Fruit fly (Drosophila melanogaster) whole organism, embryonic: ENCODE data around the gene Klp68D.

Experiments used
- Atf6 ChIP-seq: fragments of 200-800 bp; sonication (Bioruptor generic); IDR thresholded peaks from 2 replicates; pipeline ENCODE4 v1.3.6; 2022; ENCODE audit warnings: missing biosample characterization, missing genetic modification characterization
- CG10321 ChIP-seq: fragments of 200-800 bp; sonication (Bioruptor generic); IDR thresholded peaks from 2 replicates; pipeline ENCODE4 v1.3.6; 2022; ENCODE audit warnings: missing biosample characterization, missing genetic modification characterization
- CG11695 ChIP-seq: fragments of 200-800 bp; sonication (Bioruptor generic); IDR thresholded peaks from 3 replicates; pipeline ENCODE4 v1.3.6; 2022; ENCODE audit warnings: missing biosample characterization, missing genetic modification characterization
- CG12155 ChIP-seq: fragments of 200-800 bp; sonication (Bioruptor generic); optimal IDR thresholded peaks from 3 replicates; lab custom pipeline; 2016; ENCODE audit warnings: missing biosample characterization, missing genetic modification characterization
- CG1233 ChIP-seq: fragments of 200-800 bp; sonication (Bioruptor generic); optimal IDR thresholded peaks from 4 replicates; lab custom pipeline; 2018; ENCODE audit warnings: missing biosample characterization, mild to moderate bottlenecking, missing genetic modification characterization
- CG12659 ChIP-seq: fragments of 200-800 bp; sonication (Bioruptor generic); optimal IDR thresholded peaks from 3 replicates; lab custom pipeline; 2017; ENCODE audit warnings: mild to moderate bottlenecking, missing biosample characterization, missing genetic modification reagents, missing genetic modification characterization
- CG13894 ChIP-seq: fragments of 200-800 bp; sonication (Bioruptor generic); optimal IDR thresholded peaks from 3 replicates; lab custom pipeline; 2018; ENCODE audit warnings: missing biosample characterization, mild to moderate bottlenecking, missing genetic modification characterization, moderate library complexity
- CG14014 ChIP-seq: fragments of 200-800 bp; sonication (Bioruptor generic); IDR thresholded peaks from 2 replicates; pipeline ENCODE4 v1.3.6; 2022; ENCODE audit warnings: missing biosample characterization, missing genetic modification characterization
- CG15479 ChIP-seq: fragments of 200-800 bp; sonication (Bioruptor generic); optimal IDR thresholded peaks from 3 replicates; lab custom pipeline; 2019; ENCODE audit warnings: missing biosample characterization, mild to moderate bottlenecking, missing genetic modification characterization, moderate library complexity
- CG16863 ChIP-seq: fragments of 200-800 bp; sonication (Bioruptor generic); optimal IDR thresholded peaks from 3 replicates; lab custom pipeline; 2016; ENCODE audit warnings: missing biosample characterization, missing genetic modification characterization
- CG17802 ChIP-seq: fragments of 200-800 bp; sonication (Bioruptor generic); optimal IDR thresholded peaks from 2 replicates; lab custom pipeline; 2018; ENCODE audit warnings: missing biosample characterization, mild to moderate bottlenecking, missing genetic modification characterization, moderate library complexity
- CG2116 ChIP-seq: fragments of 200-800 bp; sonication (Bioruptor generic); optimal IDR thresholded peaks from 3 replicates; lab custom pipeline; 2018; ENCODE audit warnings: missing biosample characterization, mild to moderate bottlenecking, missing genetic modification characterization
- CG3065 ChIP-seq: fragments of 200-800 bp; sonication (Bioruptor generic); optimal IDR thresholded peaks from 2 replicates; lab custom pipeline; 2016; ENCODE audit warnings: missing biosample characterization, missing genetic modification characterization
- CG32772 ChIP-seq: fragments of 200-800 bp; sonication (Bioruptor generic); IDR thresholded peaks from 2 replicates; pipeline ENCODE4 v1.3.6; 2022; ENCODE audit warnings: missing biosample characterization, missing genetic modification characterization
- CG34224 ChIP-seq: fragments of 200-800 bp; sonication (Bioruptor generic); IDR thresholded peaks from 3 replicates; pipeline ENCODE4 v1.3.6; 2022; ENCODE audit warnings: missing biosample characterization, missing genetic modification characterization; ENCODE audit not compliant: partially characterized antibody
- CG34422 ChIP-seq: fragments of 200-800 bp; sonication (Bioruptor generic); IDR thresholded peaks from 3 replicates; pipeline ENCODE4 v1.3.6; 2022; ENCODE audit warnings: missing biosample characterization, missing genetic modification characterization
- CG4328 ChIP-seq: fragments of 200-800 bp; sonication (Bioruptor generic); optimal IDR thresholded peaks from 3 replicates; lab custom pipeline; 2017; ENCODE audit warnings: missing biosample characterization, missing genetic modification reagents, missing genetic modification characterization
- CG4707 ChIP-seq: fragments of 200-800 bp; sonication (Bioruptor generic); optimal IDR thresholded peaks from 2 replicates; lab custom pipeline; 2018; ENCODE audit warnings: missing biosample characterization, mild to moderate bottlenecking, missing genetic modification characterization, moderate library complexity
- CG4820 ChIP-seq: fragments of 200-800 bp; sonication (Bioruptor generic); optimal IDR thresholded peaks from 3 replicates; lab custom pipeline; 2016; ENCODE audit warnings: missing biosample characterization, missing genetic modification characterization
- CG8290 ChIP-seq, 3 experiments: fragments of 200-800 bp; sonication (Bioruptor generic); optimal IDR thresholded peaks; 2 replicates each; lab custom pipeline; 2016 to 2019; ENCODE audit warnings: missing biosample characterization in 3 of 3, missing genetic modification characterization in 3 of 3, mild to moderate bottlenecking in 2 of 3, moderate library complexity in 1 of 3
- CG8944 ChIP-seq: fragments of 200-800 bp; sonication (Bioruptor generic); optimal IDR thresholded peaks from 3 replicates; lab custom pipeline; 2016; ENCODE audit warnings: missing biosample characterization, missing genetic modification characterization
- CG9727 ChIP-seq: fragments of 200-800 bp; sonication (Bioruptor generic); optimal IDR thresholded peaks from 3 replicates; lab custom pipeline; 2017; ENCODE audit warnings: missing biosample characterization, mild to moderate bottlenecking, missing genetic modification characterization
- CoRest ChIP-seq: fragments of 200-800 bp; sonication (Bioruptor generic); optimal IDR thresholded peaks from 3 replicates; lab custom pipeline; 2018; ENCODE audit warnings: missing biosample characterization, mild to moderate bottlenecking, missing genetic modification characterization, moderate library complexity
- Dbx ChIP-seq: fragments of 200-800 bp; sonication (Bioruptor generic); IDR thresholded peaks from 3 replicates; pipeline ENCODE4 v1.3.6; 2022; ENCODE audit warnings: missing biosample characterization, missing genetic modification characterization
- Drgx ChIP-seq: fragments of 200-800 bp; sonication (Bioruptor generic); IDR thresholded peaks from 2 replicates; pipeline ENCODE4 v1.3.6; 2022; ENCODE audit warnings: missing biosample characterization, missing genetic modification characterization
- E2f2 ChIP-seq: fragments of 200-800 bp; sonication (Bioruptor generic); IDR thresholded peaks from 2 replicates; pipeline ENCODE4 v1.3.6; 2022; ENCODE audit warnings: missing biosample characterization, missing genetic modification characterization
- Ets97D ChIP-seq: fragments of 200-800 bp; sonication (Bioruptor generic); optimal IDR thresholded peaks from 3 replicates; lab custom pipeline; 2016; ENCODE audit warnings: missing biosample characterization, missing genetic modification characterization
- H15 ChIP-seq: fragments of 200-800 bp; sonication (Bioruptor generic); IDR thresholded peaks from 3 replicates; pipeline ENCODE4 v1.3.6; 2022; ENCODE audit warnings: missing biosample characterization, missing genetic modification characterization
- HmgD ChIP-seq: fragments of 200-800 bp; sonication (Bioruptor generic); optimal IDR thresholded peaks from 3 replicates; lab custom pipeline; 2016; ENCODE audit warnings: missing biosample characterization, missing genetic modification characterization
- Hmr ChIP-seq: fragments of 200-800 bp; sonication (Bioruptor generic); optimal IDR thresholded peaks from 3 replicates; lab custom pipeline; 2017; ENCODE audit warnings: mild to moderate bottlenecking, missing biosample characterization, missing genetic modification reagents, missing genetic modification characterization
- NFAT ChIP-seq: fragments of 200-800 bp; sonication (Bioruptor generic); IDR thresholded peaks from 2 replicates; pipeline ENCODE4 v1.3.6; 2022; ENCODE audit warnings: missing biosample characterization, missing genetic modification characterization
- Rfx ChIP-seq: fragments of 200-800 bp; sonication (Bioruptor generic); IDR thresholded peaks from 2 replicates; pipeline ENCODE4 v1.3.6; 2022; ENCODE audit warnings: missing biosample characterization, missing genetic modification characterization
- Xbp1 ChIP-seq: fragments of 200-800 bp; sonication (Bioruptor generic); optimal IDR thresholded peaks from 3 replicates; lab custom pipeline; 2016; ENCODE audit warnings: missing biosample characterization, mild to moderate bottlenecking, missing genetic modification characterization
- cas ChIP-seq: fragments of 200-800 bp; sonication (Bioruptor generic); IDR thresholded peaks from 2 replicates; pipeline ENCODE4 v1.3.6; 2022; ENCODE audit warnings: missing biosample characterization, missing genetic modification characterization
- caup ChIP-seq: fragments of 200-800 bp; sonication (Bioruptor generic); optimal IDR thresholded peaks from 3 replicates; lab custom pipeline; 2017; ENCODE audit warnings: missing biosample characterization, mild to moderate bottlenecking, missing genetic modification characterization, moderate library complexity; ENCODE audit not compliant: severe bottlenecking
- crp ChIP-seq, 2 experiments: fragments of 200-800 bp; sonication (Bioruptor generic); optimal IDR thresholded peaks; 2 replicates in 1 of 2; 3 replicates in 1 of 2; lab custom pipeline; 2017; ENCODE audit warnings: missing biosample characterization in 2 of 2, missing genetic modification characterization in 2 of 2, mild to moderate bottlenecking in 1 of 2, moderate library complexity in 1 of 2
- cwo ChIP-seq: fragments of 200-800 bp; sonication (Bioruptor generic); optimal IDR thresholded peaks from 3 replicates; lab custom pipeline; 2017; ENCODE audit warnings: missing biosample characterization, missing genetic modification characterization, mild to moderate bottlenecking, moderate library complexity, missing genetic modification reagents
- gem ChIP-seq: fragments of 200-800 bp; sonication (Bioruptor generic); optimal IDR thresholded peaks from 2 replicates; lab custom pipeline; 2019; ENCODE audit warnings: missing biosample characterization, mild to moderate bottlenecking, missing genetic modification characterization, moderate library complexity
- klu ChIP-seq: fragments of 200-800 bp; sonication (Bioruptor generic); IDR thresholded peaks from 2 replicates; pipeline ENCODE4 v1.3.6; 2022; ENCODE audit warnings: missing biosample characterization, missing genetic modification characterization
- lbe ChIP-seq: fragments of 200-800 bp; sonication (Bioruptor generic); optimal IDR thresholded peaks from 2 replicates; lab custom pipeline; 2016; ENCODE audit warnings: missing biosample characterization, mild to moderate bottlenecking, missing genetic modification characterization
- pan ChIP-seq, 4 experiments: fragments of >200 bp in 3 of 4; fragments of 200-800 bp in 1 of 4; sonication (Bioruptor generic) in 1 of 4; optimal IDR thresholded peaks in 3 of 4; IDR thresholded peaks in 1 of 4; 2 replicates each; pipeline versions ENCODE4 v1.3.6 to Lab custom; 2017 to 2022; ENCODE audit warnings: missing biosample characterization in 2 of 4, missing genetic modification characterization in 2 of 4, mixed read lengths in 1 of 4
- pnt ChIP-seq: fragments of 200-800 bp; sonication (Bioruptor generic); optimal IDR thresholded peaks from 3 replicates; lab custom pipeline; 2016; ENCODE audit warnings: missing biosample characterization, missing genetic modification characterization
- ranshi ChIP-seq: fragments of 200-800 bp; sonication (Bioruptor generic); IDR thresholded peaks from 2 replicates; pipeline ENCODE4 v1.3.6; 2022; ENCODE audit warnings: missing biosample characterization, missing genetic modification characterization
- run ChIP-seq: fragments of 200-800 bp; sonication (Bioruptor generic); optimal IDR thresholded peaks from 3 replicates; lab custom pipeline; 2018; ENCODE audit warnings: missing biosample characterization, mild to moderate bottlenecking, missing genetic modification characterization
- stwl ChIP-seq: fragments of 200-800 bp; sonication (Bioruptor generic); optimal IDR thresholded peaks from 3 replicates; lab custom pipeline; 2018; ENCODE audit warnings: missing biosample characterization, mild to moderate bottlenecking, missing genetic modification characterization, moderate library complexity
- tx ChIP-seq: fragments of 200-800 bp; sonication (Bioruptor generic); optimal IDR thresholded peaks from 2 replicates; lab custom pipeline; 2016; ENCODE audit warnings: missing biosample characterization, missing genetic modification characterization
- vvl ChIP-seq: fragments of 200-800 bp; sonication (Bioruptor generic); IDR thresholded peaks from 2 replicates; pipeline ENCODE4 v1.3.6; 2022; ENCODE audit warnings: missing biosample characterization, missing genetic modification characterization
- wdn ChIP-seq: fragments of 200-800 bp; sonication (Bioruptor generic); IDR thresholded peaks from 2 replicates; pipeline ENCODE4 v1.3.6; 2022; ENCODE audit warnings: missing biosample characterization, missing genetic modification characterization
- wek ChIP-seq: fragments of 200-800 bp; sonication (Bioruptor generic); optimal IDR thresholded peaks from 3 replicates; lab custom pipeline; 2018; ENCODE audit warnings: missing biosample characterization, mild to moderate bottlenecking, missing genetic modification characterization, moderate library complexity

Gene Klp68D

dm6 chr3L:11785291-11785690, 10.1 kb upstream of the Klp68D start (continued):
- TF ChIP-seq Xbp1 (GFP tag; lab: Kevin White, UChicago) = peak; percentile 41
- TF ChIP-seq vvl (GFP tag; lab: Robert Waterston, UW) = peak; percentile 66; the same call in 1 of the 2 replicates
- peak; percentile 40; the same call in 1 of the 2 replicates for TF ChIP-seq Atf6 (GFP tag; lab: Robert Waterston, UW)
- TF ChIP-seq cwo (GFP tag; lab: Kevin White, UChicago) = peak; percentile 43
- no peak for TF ChIP-seq CG2116 (GFP tag; lab: Kevin White, UChicago)
- peak; percentile 19 for TF ChIP-seq CG16863 (GFP tag; lab: Kevin White, UChicago)
- TF ChIP-seq H15 = peak; percentile 51; the same call in 2 of the 3 replicates
- TF ChIP-seq cas (GFP tag; lab: Robert Waterston, UW) = 0 out of 2 replicates have a peak, but pooled peaks have one; percentile 46
- no peak for TF ChIP-seq wek (GFP tag; lab: Kevin White, UChicago)
- no peak for TF ChIP-seq Ets97D (GFP tag; lab: Kevin White, UChicago)
- TF ChIP-seq crp (GFP tag; optimal IDR thresholded peaks at IDR 0.05; lab: Kevin White, UChicago) = no peak
- peak; percentile 23 for TF ChIP-seq CG12155 (GFP tag; lab: Kevin White, UChicago)
- TF ChIP-seq CG13894 (tag; lab: Kevin White, UChicago) = no peak
- no peak for TF ChIP-seq CG4707 (GFP tag; lab: Kevin White, UChicago)
- TF ChIP-seq CG9727 (GFP tag; lab: Kevin White, UChicago) = peak; percentile 3
- TF ChIP-seq Rfx = peak; percentile 79
- TF ChIP-seq CG12659 (GFP tag; lab: Kevin White, UChicago) = peak; percentile 45
- TF ChIP-seq caup = peak; percentile 18
- peak; percentile 5 for TF ChIP-seq CG4820 (GFP tag; lab: Kevin White, UChicago)
- peak; percentile 82 for TF ChIP-seq Drgx (GFP tag; lab: Robert Waterston, UW)
- TF ChIP-seq CG32772 (GFP tag; lab: Robert Waterston, UW) = peak; percentile 23; the same call in 1 of the 2 replicates
- no peak for TF ChIP-seq Hmr (GFP tag; lab: Kevin White, UChicago)
- no peak for TF ChIP-seq klu (GFP tag; lab: Robert Waterston, UW)
- no peak for TF ChIP-seq CG15479
- TF ChIP-seq CG8944 (GFP tag; lab: Kevin White, UChicago) = no peak
- peak; percentile 50; the same call in 1 of the 2 replicates for TF ChIP-seq wdn (GFP tag; lab: Robert Waterston, UW)
- no peak for TF ChIP-seq tx (GFP tag; lab: Kevin White, UChicago)
- no peak for TF ChIP-seq pan (optimal IDR thresholded peaks at IDR 0.05; lab: Kevin White, UChicago)
- peak in 1 of 2 experiments; percentile 64 for TF ChIP-seq pan (GFP tag; optimal IDR thresholded peaks at IDR 0.05 in 1 of 2, IDR thresholded peaks at IDR 0.05 in 1 of 2)
- peak; percentile 59 for TF ChIP-seq CoRest (tag; lab: Kevin White, UChicago)
- TF ChIP-seq ranshi (GFP tag; lab: Robert Waterston, UW) = no peak
- no peak for TF ChIP-seq CG3065 (GFP tag; lab: Kevin White, UChicago)
- peak; percentile 31; the same call in 1 of the 2 replicates for TF ChIP-seq NFAT
- TF ChIP-seq CG17802 (tag; lab: Kevin White, UChicago) = no peak
- no peak for TF ChIP-seq lbe (GFP tag; lab: Kevin White, UChicago)
- 0 out of 3 replicates have a peak, but pooled peaks have one; percentile 31 for TF ChIP-seq CG34422 (GFP tag; lab: Robert Waterston, UW)
- peak; percentile 3 for TF ChIP-seq CG4328 (GFP tag; lab: Kevin White, UChicago)
- no peak for TF ChIP-seq run (tag; lab: Kevin White, UChicago)
- TF ChIP-seq CG14014 (GFP tag; lab: Robert Waterston, UW) = 0 out of 2 replicates have a peak, but pooled peaks have one; percentile 28
- TF ChIP-seq E2f2 (GFP tag; lab: Robert Waterston, UW) = peak; percentile 38; the same call in 1 of the 2 replicates
- TF ChIP-seq Dbx (GFP tag; lab: Robert Waterston, UW) = peak; percentile 51; the same call in 1 of the 3 replicates
- TF ChIP-seq CG34224 (GFP tag; lab: Robert Waterston, UW) = no peak
- TF ChIP-seq HmgD (GFP tag; lab: Kevin White, UChicago) = no peak
- 0 out of 2 replicates have a peak, but pooled peaks have one; percentile 21 for TF ChIP-seq CG10321
- TF ChIP-seq CG8290 (GFP tag; optimal IDR thresholded peaks at IDR 0.05; lab: Kevin White, UChicago) = no peak
- TF ChIP-seq CG8290 (tag; optimal IDR thresholded peaks at IDR 0.05; lab: Kevin White, UChicago) = no peak
- no peak for TF ChIP-seq pnt
- peak; percentile 40; the same call in 1 of the 3 replicates for TF ChIP-seq CG11695
- TF ChIP-seq stwl (tag; lab: Kevin White, UChicago) = no peak
- TF ChIP-seq CG1233 (GFP tag; lab: Kevin White, UChicago) = peak; percentile 28
- no peak for TF ChIP-seq gem (tag; lab: Kevin White, UChicago)
